Fruit fly (Drosophila melanogaster) whole organism, embryonic: ENCODE results near the gene parvin.
A peak's percentile ranks its signal among the peaks of the same experiment; 100 is the strongest.

Source experiments
- CG10431 ChIP-seq: fragments of 200-800 bp; sonication (Bioruptor generic); optimal IDR thresholded peaks from 3 replicates; lab custom pipeline; 2018; ENCODE audit warnings: missing biosample characterization, mild to moderate bottlenecking, missing genetic modification characterization
- CG10979 ChIP-seq: fragments of 200-800 bp; sonication (Bioruptor generic); optimal IDR thresholded peaks from 2 replicates; lab custom pipeline; 2018; ENCODE audit warnings: missing biosample characterization, mild to moderate bottlenecking, missing genetic modification characterization, moderate library complexity
- CG11398 ChIP-seq: fragments of 200-800 bp; sonication (Bioruptor generic); optimal IDR thresholded peaks from 2 replicates; lab custom pipeline; 2016; ENCODE audit warnings: missing biosample characterization, missing genetic modification characterization
- CG12236 ChIP-seq: fragments of 200-800 bp; sonication (Bioruptor generic); optimal IDR thresholded peaks from 2 replicates; lab custom pipeline; 2016; ENCODE audit warnings: missing biosample characterization, missing genetic modification characterization
- CG12942 ChIP-seq: fragments of 200-800 bp; sonication (Bioruptor generic); optimal IDR thresholded peaks from 3 replicates; lab custom pipeline; 2016; ENCODE audit warnings: missing biosample characterization, missing genetic modification characterization
- CG13123 ChIP-seq: fragments of 200-800 bp; sonication (Bioruptor generic); optimal IDR thresholded peaks from 2 replicates; lab custom pipeline; 2016; ENCODE audit warnings: missing biosample characterization, missing genetic modification characterization
- CG13287 ChIP-seq: fragments of 200-800 bp; sonication (Bioruptor generic); IDR thresholded peaks from 2 replicates; pipeline ENCODE4 v1.3.6; 2022; ENCODE audit warnings: missing biosample characterization, missing genetic modification characterization; ENCODE audit not compliant: partially characterized antibody
- CG14014 ChIP-seq: fragments of 200-800 bp; sonication (Bioruptor generic); IDR thresholded peaks from 2 replicates; pipeline ENCODE4 v1.3.6; 2022; ENCODE audit warnings: missing biosample characterization, missing genetic modification characterization
- CG14667 ChIP-seq: fragments of 200-800 bp; sonication (Bioruptor generic); IDR thresholded peaks from 2 replicates; pipeline ENCODE4 v1.3.6; 2022; ENCODE audit warnings: missing biosample characterization, missing genetic modification characterization
- CG15696 ChIP-seq: fragments of 200-800 bp; sonication (Bioruptor generic); optimal IDR thresholded peaks from 2 replicates; lab custom pipeline; 2019; ENCODE audit warnings: missing biosample characterization, mild to moderate bottlenecking, missing genetic modification characterization, moderate library complexity
- CG1603 ChIP-seq: fragments of 200-800 bp; sonication (Bioruptor generic); optimal IDR thresholded peaks from 2 replicates; lab custom pipeline; 2019; ENCODE audit warnings: missing biosample characterization, mild to moderate bottlenecking, missing genetic modification characterization, moderate library complexity
- CG16813 ChIP-seq: fragments of 200-800 bp; sonication (Bioruptor generic); IDR thresholded peaks from 3 replicates; pipeline ENCODE4 v1.3.6; 2022; ENCODE audit warnings: missing biosample characterization, missing genetic modification characterization; ENCODE audit not compliant: partially characterized antibody
- CG17359 ChIP-seq: fragments of 200-800 bp; sonication (Bioruptor generic); optimal IDR thresholded peaks from 3 replicates; lab custom pipeline; 2018; ENCODE audit warnings: missing biosample characterization, mild to moderate bottlenecking, missing genetic modification characterization, moderate library complexity
- CG17568 ChIP-seq: fragments of 200-800 bp; sonication (Bioruptor generic); optimal IDR thresholded peaks from 2 replicates; lab custom pipeline; 2018; ENCODE audit warnings: missing biosample characterization, mild to moderate bottlenecking, missing genetic modification characterization, moderate library complexity
- CG1792 ChIP-seq: fragments of 200-800 bp; sonication (Bioruptor generic); optimal IDR thresholded peaks from 2 replicates; lab custom pipeline; 2016; ENCODE audit warnings: missing biosample characterization, missing genetic modification characterization
- CG5180 ChIP-seq: fragments of 200-800 bp; sonication (Bioruptor generic); optimal IDR thresholded peaks from 3 replicates; lab custom pipeline; 2017; ENCODE audit warnings: missing biosample characterization, missing genetic modification characterization, mild to moderate bottlenecking, moderate library complexity, missing genetic modification reagents
- CG5245 ChIP-seq: fragments of 200-800 bp; sonication (Bioruptor generic); optimal IDR thresholded peaks from 3 replicates; lab custom pipeline; 2016; ENCODE audit warnings: missing biosample characterization, missing genetic modification characterization
- CG7357 ChIP-seq: fragments of 200-800 bp; sonication (Bioruptor generic); IDR thresholded peaks from 3 replicates; pipeline ENCODE4 v1.3.6; 2022; ENCODE audit warnings: missing biosample characterization, missing genetic modification characterization
- CG8281 ChIP-seq: fragments of 200-800 bp; sonication (Bioruptor generic); optimal IDR thresholded peaks from 2 replicates; lab custom pipeline; 2018; ENCODE audit warnings: missing biosample characterization, mild to moderate bottlenecking, missing genetic modification characterization, moderate library complexity
- CG9932 ChIP-seq: fragments of 200-800 bp; sonication (Bioruptor generic); IDR thresholded peaks from 2 replicates; pipeline ENCODE4 v1.3.6; 2022; ENCODE audit warnings: missing biosample characterization, missing genetic modification characterization
- CrebB ChIP-seq: fragments of 200-800 bp; sonication (Bioruptor generic); optimal IDR thresholded peaks from 3 replicates; lab custom pipeline; 2018; ENCODE audit warnings: missing biosample characterization, mild to moderate bottlenecking, missing genetic modification characterization
- E2f2 ChIP-seq: fragments of 200-800 bp; sonication (Bioruptor generic); IDR thresholded peaks from 2 replicates; pipeline ENCODE4 v1.3.6; 2022; ENCODE audit warnings: missing biosample characterization, missing genetic modification characterization
- ERR ChIP-seq: fragments of 200-800 bp; sonication (Bioruptor generic); optimal IDR thresholded peaks from 2 replicates; lab custom pipeline; 2016; ENCODE audit warnings: missing biosample characterization, missing genetic modification characterization
- Elba2 ChIP-seq: fragments of 200-800 bp; sonication (Bioruptor generic); optimal IDR thresholded peaks from 3 replicates; lab custom pipeline; 2016; ENCODE audit warnings: missing biosample characterization, missing genetic modification characterization
- HHEX ChIP-seq: fragments of 200-800 bp; sonication (Bioruptor generic); optimal IDR thresholded peaks from 3 replicates; lab custom pipeline; 2017; ENCODE audit warnings: missing biosample characterization, mild to moderate bottlenecking, missing genetic modification characterization, missing genetic modification reagents
- Kr ChIP-seq: fragments of 200-800 bp; sonication (Bioruptor generic); optimal IDR thresholded peaks from 2 replicates; lab custom pipeline; 2017; ENCODE audit warnings: missing biosample characterization, mild to moderate bottlenecking, missing genetic modification characterization
- Lim3 ChIP-seq: fragments of 200-800 bp; sonication (Bioruptor generic); IDR thresholded peaks from 2 replicates; pipeline ENCODE4 v1.3.6; 2022; ENCODE audit warnings: missing biosample characterization, missing genetic modification characterization
- Mrtf ChIP-seq: fragments of 200-800 bp; sonication (Bioruptor generic); IDR thresholded peaks from 3 replicates; pipeline ENCODE4 v1.3.6; 2022; ENCODE audit warnings: missing biosample characterization, missing genetic modification characterization
- NK7.1 ChIP-seq: fragments of 200-800 bp; sonication (Bioruptor generic); optimal IDR thresholded peaks from 3 replicates; lab custom pipeline; 2016; ENCODE audit warnings: missing biosample characterization, missing genetic modification characterization
- ac ChIP-seq: fragments of 200-800 bp; sonication (Bioruptor generic); optimal IDR thresholded peaks from 3 replicates; lab custom pipeline; 2017; ENCODE audit warnings: missing biosample characterization, mild to moderate bottlenecking, missing genetic modification characterization
- br ChIP-seq: fragments of >200 bp; optimal IDR thresholded peaks from 2 replicates; lab custom pipeline; 2017
- chn ChIP-seq: fragments of 200-800 bp; sonication (Bioruptor generic); optimal IDR thresholded peaks from 2 replicates; lab custom pipeline; 2016; ENCODE audit warnings: missing biosample characterization, missing genetic modification characterization
- ci ChIP-seq: fragments of 200-800 bp; sonication (Bioruptor generic); IDR thresholded peaks from 3 replicates; pipeline ENCODE4 v1.3.6; 2022; ENCODE audit warnings: missing biosample characterization, missing genetic modification characterization
- croc ChIP-seq: fragments of 200-800 bp; sonication (Bioruptor generic); conservative IDR thresholded peaks from 3 replicates; pipeline ENCODE4 v1.3.6; 2022; ENCODE audit warnings: missing biosample characterization, missing genetic modification characterization
- da ChIP-seq: fragments of 200-800 bp; sonication (Bioruptor generic); optimal IDR thresholded peaks from 2 replicates; lab custom pipeline; 2016; ENCODE audit warnings: missing biosample characterization, missing genetic modification characterization
- dan ChIP-seq: fragments of 200-800 bp; sonication (Bioruptor generic); IDR thresholded peaks from 2 replicates; pipeline ENCODE4 v1.3.6; 2022; ENCODE audit warnings: missing biosample characterization, missing genetic modification characterization
- esg ChIP-seq: fragments of 200-800 bp; sonication (Bioruptor generic); conservative IDR thresholded peaks from 2 replicates; pipeline ENCODE4 v1.3.6; 2022; ENCODE audit warnings: missing biosample characterization, missing genetic modification characterization
- eve ChIP-seq, 2 experiments: fragments of >200 bp; optimal IDR thresholded peaks; 2 replicates each; lab custom pipeline; 2017; ENCODE audit warnings: missing biosample characterization in 2 of 2, missing genetic modification characterization in 2 of 2
- grau ChIP-seq: fragments of 200-800 bp; optimal IDR thresholded peaks from 3 replicates; lab custom pipeline; 2019; ENCODE audit warnings: missing biosample characterization, mild to moderate bottlenecking, missing genetic modification characterization, moderate library complexity
- lmd ChIP-seq: fragments of 200-800 bp; sonication (Bioruptor generic); IDR thresholded peaks from 2 replicates; pipeline ENCODE4 v1.3.6; 2022; ENCODE audit warnings: missing biosample characterization, missing genetic modification characterization
- maf-S ChIP-seq: fragments of 200-800 bp; sonication (Bioruptor generic); optimal IDR thresholded peaks from 2 replicates; lab custom pipeline; 2016; ENCODE audit warnings: missing biosample characterization, missing genetic modification characterization
- mam ChIP-seq: fragments of 200-800 bp; sonication (Bioruptor generic); optimal IDR thresholded peaks from 3 replicates; lab custom pipeline; 2016; ENCODE audit warnings: missing biosample characterization, missing genetic modification characterization
- nerfin-2 ChIP-seq: fragments of 200-800 bp; sonication (Bioruptor generic); IDR thresholded peaks from 2 replicates; pipeline ENCODE4 v1.3.6; 2022; ENCODE audit warnings: missing biosample characterization, missing genetic modification characterization; ENCODE audit not compliant: partially characterized antibody
- nom ChIP-seq: fragments of 200-800 bp; sonication (Bioruptor generic); optimal IDR thresholded peaks from 2 replicates; lab custom pipeline; 2017; ENCODE audit warnings: missing biosample characterization, missing genetic modification characterization, mild to moderate bottlenecking, moderate library complexity, missing genetic modification reagents
- pfk ChIP-seq: fragments of 200-800 bp; sonication (Bioruptor generic); optimal IDR thresholded peaks from 2 replicates; lab custom pipeline; 2018; ENCODE audit warnings: missing biosample characterization, mild to moderate bottlenecking, missing genetic modification characterization, moderate library complexity
- ranshi ChIP-seq: fragments of 200-800 bp; sonication (Bioruptor generic); IDR thresholded peaks from 2 replicates; pipeline ENCODE4 v1.3.6; 2022; ENCODE audit warnings: missing biosample characterization, missing genetic modification characterization
- row ChIP-seq: fragments of 200-800 bp; sonication (Bioruptor generic); IDR thresholded peaks from 3 replicates; pipeline ENCODE4 v1.3.6; 2022; ENCODE audit warnings: missing biosample characterization, missing genetic modification characterization
- salm ChIP-seq: fragments of 200-800 bp; sonication (Bioruptor generic); optimal IDR thresholded peaks from 2 replicates; lab custom pipeline; 2018; ENCODE audit warnings: missing biosample characterization, mild to moderate bottlenecking, missing genetic modification characterization
- seq ChIP-seq: fragments of 200-800 bp; sonication (Bioruptor generic); IDR thresholded peaks from 2 replicates; pipeline ENCODE4 v1.3.6; 2022; ENCODE audit warnings: missing biosample characterization, missing genetic modification characterization
- sr ChIP-seq: fragments of 200-800 bp; sonication (Bioruptor generic); IDR thresholded peaks from 3 replicates; pipeline ENCODE4 v1.3.6; 2022; ENCODE audit warnings: missing biosample characterization, missing genetic modification characterization
- tup ChIP-seq: fragments of 200-800 bp; sonication (Bioruptor generic); optimal IDR thresholded peaks from 2 replicates; lab custom pipeline; 2016; ENCODE audit warnings: missing biosample characterization, mild to moderate bottlenecking, missing genetic modification characterization, moderate library complexity
- wek ChIP-seq: fragments of 200-800 bp; sonication (Bioruptor generic); optimal IDR thresholded peaks from 3 replicates; lab custom pipeline; 2018; ENCODE audit warnings: missing biosample characterization, mild to moderate bottlenecking, missing genetic modification characterization, moderate library complexity

The parvin gene

dm6 chrX:19763440-19764002, 17.7 kb downstream of the parvin start (continued):
- TF ChIP-seq nom (no peak), chn (GFP tag; lab: Kevin White, UChicago) (peak; percentile 1), CG9932 (GFP tag; lab: Robert Waterston, UW) (no peak), CG12236 (GFP tag; lab: Kevin White, UChicago) (no peak), Elba2 (GFP tag; lab: Kevin White, UChicago) (no peak), CG1603 (no peak), wek (GFP tag; lab: Kevin White, UChicago) (no peak), croc (GFP tag; lab: Robert Waterston, UW) (no peak), lmd (GFP tag; lab: Robert Waterston, UW) (no peak; the same call in 1 of the 2 replicates), esg (GFP tag; lab: Robert Waterston, UW) (no peak), seq (GFP tag; lab: Robert Waterston, UW) (no peak), HHEX (GFP tag; lab: Kevin White, UChicago) (no peak), CG10431 (no peak), CG14014 (no peak), CG12942 (GFP tag; lab: Kevin White, UChicago) (no peak), CG7357 (GFP tag; lab: Robert Waterston, UW) (no peak), da (GFP tag; lab: Kevin White, UChicago) (no peak), CG11398 (GFP tag; lab: Kevin White, UChicago) (no peak), ci (no peak), pfk (GFP tag; lab: Kevin White, UChicago) (no peak), Mrtf (GFP tag; lab: Robert Waterston, UW) (no peak), CG5245 (GFP tag; lab: Kevin White, UChicago) (no peak), sr (peak; percentile 63; the same call in 2 of the 3 replicates), nerfin-2 (GFP tag; lab: Robert Waterston, UW) (no peak), br (lab: Kevin White, UChicago) (no peak), CG10979 (tag; lab: Kevin White, UChicago) (peak; percentile 20), mam (peak; percentile 7), CG13287 (GFP tag; lab: Robert Waterston, UW) (no peak), CrebB (tag; lab: Kevin White, UChicago) (no peak), CG17568 (no peak), maf-S (GFP tag; lab: Kevin White, UChicago) (no peak), CG14667 (no peak), eve (GFP tag; optimal IDR thresholded peaks at IDR 0.05; lab: Kevin White, UChicago) (no peak), NK7.1 (no peak), E2f2 (GFP tag; lab: Robert Waterston, UW) (0 out of 2 replicates have a peak, but pooled peaks have one; percentile 13), CG8281 (no peak), grau (tag; lab: Kevin White, UChicago) (peak; percentile 20), tup (GFP tag; lab: Kevin White, UChicago) (no peak), salm (tag; lab: Kevin White, UChicago) (no peak), CG16813 (GFP tag; lab: Robert Waterston, UW) (no peak), Lim3 (GFP tag; lab: Robert Waterston, UW) (no peak), ranshi (GFP tag; lab: Robert Waterston, UW) (no peak), ac (no peak), CG13123 (GFP tag; lab: Kevin White, UChicago) (no peak), CG15696 (tag; lab: Kevin White, UChicago) (peak; percentile 9), Kr (GFP tag; lab: Kevin White, UChicago) (no peak), row (0 out of 3 replicates have a peak, but pooled peaks have one; percentile 24), ERR (GFP tag; lab: Kevin White, UChicago) (no peak), CG17359 (tag; lab: Kevin White, UChicago) (no peak), CG1792 (GFP tag; lab: Kevin White, UChicago) (no peak), CG5180 (GFP tag; lab: Kevin White, UChicago) (no peak), dan (GFP tag; lab: Robert Waterston, UW) (no peak)
